Worm (Caenorhabditis elegans) whole organism, L3 larva: Measurements from ENCODE around the gene C43C3.4.

Source experiments
- ZK546.5 ChIP-seq: sonication (generic microtip); optimal IDR thresholded peaks from 2 replicates; lab custom pipeline; 2017; ENCODE audit warnings: missing biosample characterization, missing genetic modification characterization
- aly-2 ChIP-seq: fragments of 150-350 bp; optimal IDR thresholded peaks from 2 replicates; lab custom pipeline; 2014; ENCODE audit warnings: missing biosample characterization, missing genetic modification characterization
- ceh-16 ChIP-seq: sonication (generic microtip); optimal IDR thresholded peaks from 2 replicates; lab custom pipeline; 2017; ENCODE audit warnings: missing biosample characterization, missing genetic modification characterization
- ceh-28 ChIP-seq: fragments of 150-350 bp; optimal IDR thresholded peaks from 2 replicates; lab custom pipeline; 2014; ENCODE audit warnings: missing biosample characterization, missing genetic modification reagents, missing genetic modification characterization
- ceh-82 ChIP-seq: fragments of 150-350 bp; optimal IDR thresholded peaks from 2 replicates; lab custom pipeline; 2014; ENCODE audit warnings: missing biosample characterization, missing genetic modification characterization
- ceh-9 ChIP-seq: sonication (generic microtip); optimal IDR thresholded peaks from 2 replicates; lab custom pipeline; 2018; ENCODE audit warnings: missing biosample characterization, missing genetic modification characterization
- daf-12 ChIP-seq: fragments of 150-350 bp; optimal IDR thresholded peaks from 2 replicates; lab custom pipeline; 2014; ENCODE audit warnings: missing biosample characterization, missing genetic modification reagents, missing genetic modification characterization
- egl-27 ChIP-seq: sonication (generic microtip); optimal IDR thresholded peaks from 4 replicates; lab custom pipeline; 2017; ENCODE audit warnings: missing biosample characterization, missing genetic modification reagents, missing genetic modification characterization
- egl-5 ChIP-seq: fragments of 150-350 bp; optimal IDR thresholded peaks from 2 replicates; lab custom pipeline; 2017; ENCODE audit warnings: missing biosample characterization, missing genetic modification reagents, missing genetic modification characterization, inconsistent platforms
- elt-1 ChIP-seq: fragments of 150-350 bp; optimal IDR thresholded peaks from 2 replicates; lab custom pipeline; 2014; ENCODE audit warnings: missing biosample characterization, missing genetic modification characterization
- elt-2 ChIP-seq: sonication (generic microtip); optimal IDR thresholded peaks from 2 replicates; lab custom pipeline; 2016; ENCODE audit warnings: missing genetic modification reagents, mild to moderate bottlenecking, missing genetic modification characterization, missing compliant biosample characterization
- elt-3 ChIP-seq, 3 experiments: fragments of 150-350 bp in 1 of 3; sonication (generic microtip) in 2 of 3; optimal IDR thresholded peaks; 2 replicates in 2 of 3; 4 replicates in 1 of 3; lab custom pipeline; 2014 to 2017; ENCODE audit warnings: missing biosample characterization in 3 of 3, missing genetic modification characterization in 3 of 3
- eor-1 ChIP-seq, 2 experiments: fragments of 150-350 bp; optimal IDR thresholded peaks; 2 replicates each; lab custom pipeline; 2014 to 2018; ENCODE audit warnings: missing biosample characterization in 2 of 2, missing genetic modification characterization in 2 of 2
- fkh-10 ChIP-seq: sonication (generic microtip); optimal IDR thresholded peaks from 2 replicates; lab custom pipeline; 2017; ENCODE audit warnings: missing biosample characterization, missing genetic modification reagents, missing genetic modification characterization
- fkh-2 ChIP-seq: fragments of 150-350 bp; optimal IDR thresholded peaks from 2 replicates; lab custom pipeline; 2014; ENCODE audit warnings: missing biosample characterization, missing genetic modification reagents, missing genetic modification characterization
- fos-1 ChIP-seq: fragments of 150-350 bp; optimal IDR thresholded peaks from 2 replicates; lab custom pipeline; 2014; ENCODE audit warnings: missing biosample characterization, missing genetic modification characterization
- hmg-11 ChIP-seq: sonication (generic microtip); optimal IDR thresholded peaks from 2 replicates; lab custom pipeline; 2016; ENCODE audit warnings: missing genetic modification characterization, missing compliant biosample characterization
- lin-15B ChIP-seq: fragments of 150-350 bp; optimal IDR thresholded peaks from 2 replicates; lab custom pipeline; 2014; ENCODE audit warnings: missing biosample characterization, missing genetic modification characterization
- lin-39 ChIP-seq: fragments of 150-350 bp; optimal IDR thresholded peaks from 2 replicates; lab custom pipeline; 2018; ENCODE audit warnings: missing biosample characterization, missing genetic modification reagents, missing genetic modification characterization
- mdl-1 ChIP-seq: fragments of 150-350 bp; optimal IDR thresholded peaks from 2 replicates; lab custom pipeline; 2014; ENCODE audit warnings: missing biosample characterization, missing genetic modification characterization
- mml-1 ChIP-seq: fragments of 150-350 bp; sonication (generic microtip); optimal IDR thresholded peaks from 3 replicates; lab custom pipeline; 2014; ENCODE audit warnings: missing biosample characterization, missing genetic modification characterization
- nfya-1 ChIP-seq: sonication (generic microtip); optimal IDR thresholded peaks from 2 replicates; lab custom pipeline; 2017; ENCODE audit warnings: missing genetic modification characterization, mild to moderate bottlenecking, missing compliant biosample characterization, antibody characterized with exemption, moderate library complexity; ENCODE audit not compliant: insufficient read depth
- nhr-11 ChIP-seq: fragments of 150-350 bp; optimal IDR thresholded peaks from 2 replicates; lab custom pipeline; 2014; ENCODE audit warnings: missing biosample characterization, missing genetic modification characterization
- nhr-12 ChIP-seq: fragments of 150-350 bp; optimal IDR thresholded peaks from 2 replicates; lab custom pipeline; 2014; ENCODE audit warnings: missing biosample characterization, missing genetic modification characterization
- nhr-23 ChIP-seq: fragments of 150-350 bp; optimal IDR thresholded peaks from 2 replicates; lab custom pipeline; 2014; ENCODE audit warnings: missing biosample characterization, missing genetic modification reagents, missing genetic modification characterization
- nhr-25 ChIP-seq: sonication (generic microtip); optimal IDR thresholded peaks from 2 replicates; lab custom pipeline; 2017; ENCODE audit warnings: missing biosample characterization, missing genetic modification characterization
- nhr-28 ChIP-seq: fragments of 150-350 bp; optimal IDR thresholded peaks from 2 replicates; lab custom pipeline; 2014; ENCODE audit warnings: missing biosample characterization, missing genetic modification characterization
- nhr-43 ChIP-seq: sonication (generic microtip); optimal IDR thresholded peaks from 2 replicates; lab custom pipeline; 2016; ENCODE audit warnings: mild to moderate bottlenecking, missing genetic modification characterization, missing compliant biosample characterization; ENCODE audit not compliant: poor library complexity, severe bottlenecking
- nhr-67 ChIP-seq: fragments of 150-350 bp; optimal IDR thresholded peaks from 2 replicates; lab custom pipeline; 2014; ENCODE audit warnings: missing biosample characterization, missing genetic modification characterization
- pha-4 ChIP-seq: fragments of 150-350 bp; optimal IDR thresholded peaks from 2 replicates; lab custom pipeline; 2014; ENCODE audit warnings: missing biosample characterization, missing genetic modification reagents, missing genetic modification characterization
- pqm-1 ChIP-seq: fragments of 150-350 bp; optimal IDR thresholded peaks from 2 replicates; lab custom pipeline; 2017; ENCODE audit warnings: missing biosample characterization, missing genetic modification characterization, inconsistent platforms
- sea-2 ChIP-seq: fragments of 150-350 bp; sonication (generic microtip); optimal IDR thresholded peaks from 4 replicates; lab custom pipeline; 2014; ENCODE audit warnings: missing biosample characterization, missing genetic modification reagents, missing genetic modification characterization
- skn-1 ChIP-seq: fragments of 150-350 bp; optimal IDR thresholded peaks from 2 replicates; lab custom pipeline; 2014; ENCODE audit warnings: missing biosample characterization, missing genetic modification characterization
- snpc-4 ChIP-seq: fragments of 150-350 bp; optimal IDR thresholded peaks from 2 replicates; lab custom pipeline; 2014; ENCODE audit warnings: missing biosample characterization, missing genetic modification characterization
- tbx-2 ChIP-seq: sonication (generic microtip); optimal IDR thresholded peaks from 2 replicates; lab custom pipeline; 2016; ENCODE audit warnings: mild to moderate bottlenecking, missing genetic modification characterization, missing compliant biosample characterization
- unc-39 ChIP-seq: sonication (generic microtip); optimal IDR thresholded peaks from 4 replicates; lab custom pipeline; 2017; ENCODE audit warnings: missing biosample characterization, missing genetic modification characterization
- unc-62 ChIP-seq: fragments of 150-350 bp; sonication (generic microtip); optimal IDR thresholded peaks from 4 replicates; lab custom pipeline; 2014; ENCODE audit warnings: missing biosample characterization, missing genetic modification reagents, missing genetic modification characterization
- zag-1 ChIP-seq: fragments of 150-350 bp; optimal IDR thresholded peaks from 2 replicates; lab custom pipeline; 2014; ENCODE audit warnings: missing biosample characterization, missing genetic modification characterization
- ztf-4 ChIP-seq: fragments of 150-350 bp; optimal IDR thresholded peaks from 2 replicates; lab custom pipeline; 2014; ENCODE audit warnings: missing biosample characterization, missing genetic modification characterization

The C43C3.4 gene

ce11 chrX:9654232-9654631 lies 20.5 kb downstream of the C43C3.4 start:
- TF ChIP-seq nhr-11 (tag; lab: Kevin White, UChicago) (no peak), ztf-4 (tag; lab: Kevin White, UChicago) (no peak), ceh-16 (tag; lab: Kevin White, UChicago) (no peak), ceh-28 (tag; lab: Kevin White, UChicago) (no peak), fkh-2 (tag; lab: Kevin White, UChicago) (no peak), ceh-82 (tag; lab: Kevin White, UChicago) (no peak), unc-39 (tag; lab: Kevin White, UChicago) (no peak), skn-1 (tag; lab: Kevin White, UChicago) (no peak), fos-1 (tag; lab: Kevin White, UChicago) (no peak), nhr-12 (tag; lab: Kevin White, UChicago) (no peak), fkh-10 (GFP tag; lab: Kevin White, UChicago) (no peak), tbx-2 (tag; lab: Kevin White, UChicago) (no peak)

- TF ChIP-seq fkh-10 (GFP tag; lab: Kevin White, UChicago) (no peak), ceh-28 (tag; lab: Kevin White, UChicago) (no peak), fos-1 (tag; lab: Kevin White, UChicago) (no peak), skn-1 (tag; lab: Kevin White, UChicago) (no peak), aly-2 (no peak), elt-2 (tag; lab: Kevin White, UChicago) (no peak), pha-4 (tag; lab: Kevin White, UChicago) (no peak), nhr-43 (tag; lab: Kevin White, UChicago) (no peak), mdl-1 (no peak), ZK546.5 (no peak), elt-1 (tag; lab: Kevin White, UChicago) (no peak), lin-15B (tag; lab: Kevin White, UChicago) (no peak)
Measured at ce11 chrX:9653478-9653877, 21.2 kb downstream of the C43C3.4 start.

ce11 chrX:9653016-9653415 lies 21.7 kb downstream of the C43C3.4 start, which contains the start of gene aex-2:
aex-2 (minus strand) TSS chrX:9653116.
- no peak for TF ChIP-seq ceh-9 (tag; lab: Kevin White, UChicago)
- no peak for TF ChIP-seq fkh-10 (GFP tag; lab: Kevin White, UChicago)
- TF ChIP-seq daf-12 (tag; lab: Kevin White, UChicago): no peak
- no peak for TF ChIP-seq nhr-43 (tag; lab: Kevin White, UChicago)
- no peak for TF ChIP-seq nfya-1 (tag; lab: Kevin White, UChicago)
- no peak for TF ChIP-seq ceh-28 (tag; lab: Kevin White, UChicago)
- no peak for TF ChIP-seq aly-2
- no peak for TF ChIP-seq snpc-4
- no peak for TF ChIP-seq elt-3 (tag; optimal IDR thresholded peaks at IDR 0.05; lab: Kevin White, UChicago)
- TF ChIP-seq nhr-67: no peak
- TF ChIP-seq nhr-12 (tag; lab: Kevin White, UChicago): no peak
- no peak for TF ChIP-seq tbx-2 (tag; lab: Kevin White, UChicago)
- no peak for TF ChIP-seq sea-2 (GFP tag; lab: Kevin White, UChicago)
- TF ChIP-seq unc-62 (GFP tag; lab: Kevin White, UChicago): no peak
- no peak for TF ChIP-seq eor-1 (tag; optimal IDR thresholded peaks at IDR 0.05; lab: Kevin White, UChicago)
- no peak for TF ChIP-seq elt-1 (tag; lab: Kevin White, UChicago)
- TF ChIP-seq ztf-4 (tag; lab: Kevin White, UChicago): no peak
- TF ChIP-seq elt-2 (tag; lab: Kevin White, UChicago): no peak

ce11 chrX:9648098-9648574 lies 26.6 kb downstream of the C43C3.4 start, which contains the start of gene F34H10.4:
F34H10.4 (plus strand) TSS chrX:9648524.
- peak; percentile 89 for TF ChIP-seq fkh-10 (GFP tag; lab: Kevin White, UChicago)
- no peak for TF ChIP-seq hmg-11 (tag; lab: Kevin White, UChicago)
- peak; percentile 6 for TF ChIP-seq nfya-1 (tag; lab: Kevin White, UChicago)

ce11 chrX:9642775-9643461 lies 31.8 kb downstream of the C43C3.4 start:
- TF ChIP-seq fkh-10 (GFP tag; lab: Kevin White, UChicago) (no peak), zag-1 (no peak), fkh-2 (tag; lab: Kevin White, UChicago) (no peak), sea-2 (GFP tag; lab: Kevin White, UChicago) (no peak), hmg-11 (tag; lab: Kevin White, UChicago) (no peak), elt-1 (tag; lab: Kevin White, UChicago) (no peak), fos-1 (tag; lab: Kevin White, UChicago) (no peak), tbx-2 (tag; lab: Kevin White, UChicago) (no peak), egl-27 (tag; lab: Kevin White, UChicago) (no peak), elt-3 (tag; optimal IDR thresholded peaks at IDR 0.05; lab: Kevin White, UChicago) (no peak), pha-4 (tag; lab: Kevin White, UChicago) (no peak), ceh-82 (tag; lab: Kevin White, UChicago) (no peak), skn-1 (tag; lab: Kevin White, UChicago) (no peak), lin-15B (tag; lab: Kevin White, UChicago) (no peak), nhr-23 (tag; lab: Kevin White, UChicago) (peak; percentile 73), unc-39 (tag; lab: Kevin White, UChicago) (no peak), ZK546.5 (no peak), mml-1 (tag; lab: Kevin White, UChicago) (no peak), nhr-25 (tag; lab: Kevin White, UChicago) (peak; percentile 29), nhr-28 (tag; lab: Kevin White, UChicago) (no peak), unc-62 (GFP tag; lab: Kevin White, UChicago) (no peak), egl-5 (tag; lab: Kevin White, UChicago) (peak; percentile 35), pqm-1 (tag; lab: Kevin White, UChicago) (no peak), lin-39 (tag; lab: Kevin White, UChicago) (no peak)
